Worm (Caenorhabditis elegans) whole organism, young adult: ENCODE results near the gene H38K22.7.

Source experiments
- C06A6.2 ChIP-seq: fragments of 200-800 bp; sonication (Bioruptor generic); conservative IDR thresholded peaks from 2 replicates; pipeline ENCODE4 v1.3.6; 2022; ENCODE audit warnings: missing genetic modification characterization, missing compliant biosample characterization
- F23B12.7 ChIP-seq: sonication (generic microtip); optimal IDR thresholded peaks from 2 replicates; lab custom pipeline; 2017; ENCODE audit warnings: missing genetic modification characterization, mild to moderate bottlenecking, missing compliant biosample characterization, antibody characterized with exemption, moderate library complexity; ENCODE audit not compliant: insufficient read depth
- F37B4.10 ChIP-seq: fragments of 200-800 bp; sonication (Bioruptor generic); IDR thresholded peaks from 2 replicates; pipeline ENCODE4 v1.3.6; 2022; ENCODE audit warnings: missing genetic modification characterization, missing compliant biosample characterization
- F57A8.1 ChIP-seq: fragments of 200-800 bp; sonication (Bioruptor generic); optimal IDR thresholded peaks from 2 replicates; lab custom pipeline; 2018; ENCODE audit warnings: mild to moderate bottlenecking, missing genetic modification characterization, moderate library complexity, missing compliant biosample characterization
- F57C9.4 ChIP-seq: sonication (generic microtip); optimal IDR thresholded peaks from 2 replicates; lab custom pipeline; 2017; ENCODE audit warnings: mild to moderate bottlenecking, missing genetic modification characterization, missing compliant biosample characterization
- K11D2.4 ChIP-seq: fragments of 200-800 bp; sonication (Bioruptor generic); IDR thresholded peaks from 2 replicates; pipeline ENCODE4 v1.3.6; 2022; ENCODE audit warnings: missing genetic modification reagents, missing genetic modification characterization, missing compliant biosample characterization
- K12H6.12 ChIP-seq: fragments of 200-800 bp; sonication (Bioruptor generic); optimal IDR thresholded peaks from 2 replicates; lab custom pipeline; 2018; ENCODE audit warnings: mild to moderate bottlenecking, missing genetic modification characterization, missing compliant biosample characterization
- Y56A3A.18 ChIP-seq: fragments of 200-800 bp; sonication (Bioruptor generic); IDR thresholded peaks from 2 replicates; pipeline ENCODE4 v1.3.6; 2022; ENCODE audit warnings: missing genetic modification reagents, missing genetic modification characterization, missing compliant biosample characterization
- ZK185.1 ChIP-seq: sonication (generic microtip); optimal IDR thresholded peaks from 2 replicates; lab custom pipeline; 2016; ENCODE audit warnings: mild to moderate bottlenecking, missing genetic modification characterization, missing compliant biosample characterization; ENCODE audit not compliant: poor library complexity, severe bottlenecking
- atf-7 ChIP-seq: sonication (generic microtip); optimal IDR thresholded peaks from 2 replicates; lab custom pipeline; 2017; ENCODE audit warnings: mild to moderate bottlenecking, missing genetic modification characterization, missing compliant biosample characterization
- athp-1 ChIP-seq: sonication (generic microtip); optimal IDR thresholded peaks from 2 replicates; lab custom pipeline; 2017; ENCODE audit warnings: mild to moderate bottlenecking, missing genetic modification characterization, missing compliant biosample characterization
- attf-5 ChIP-seq: fragments of 200-800 bp; sonication (Bioruptor generic); optimal IDR thresholded peaks from 2 replicates; lab custom pipeline; 2018; ENCODE audit warnings: mild to moderate bottlenecking, missing genetic modification characterization, missing compliant biosample characterization
- attf-6 ChIP-seq: fragments of 200-800 bp; sonication (Bioruptor generic); IDR thresholded peaks from 2 replicates; pipeline ENCODE4 v1.3.6; 2022; ENCODE audit warnings: missing genetic modification reagents, missing genetic modification characterization, missing compliant biosample characterization
- ccch-3 ChIP-seq: fragments of 200-800 bp; sonication (Bioruptor generic); optimal IDR thresholded peaks from 2 replicates; lab custom pipeline; 2018; ENCODE audit warnings: mild to moderate bottlenecking, missing genetic modification characterization, missing compliant biosample characterization
- cebp-2 ChIP-seq: fragments of 200-800 bp; sonication (Bioruptor generic); IDR thresholded peaks from 2 replicates; pipeline ENCODE4 v1.3.6; 2022; ENCODE audit warnings: missing genetic modification characterization, missing compliant biosample characterization
- ceh-79 ChIP-seq: sonication (generic microtip); optimal IDR thresholded peaks from 2 replicates; lab custom pipeline; 2017; ENCODE audit warnings: mild to moderate bottlenecking, missing genetic modification characterization, missing compliant biosample characterization
- chd-7 ChIP-seq: sonication (generic microtip); optimal IDR thresholded peaks from 2 replicates; lab custom pipeline; 2016; ENCODE audit warnings: mild to moderate bottlenecking, missing genetic modification characterization, moderate library complexity, missing compliant biosample characterization
- die-1 ChIP-seq: sonication (generic microtip); optimal IDR thresholded peaks from 2 replicates; lab custom pipeline; 2016; ENCODE audit warnings: missing genotype, mild to moderate bottlenecking, missing genetic modification characterization, missing compliant biosample characterization
- ekl-4 ChIP-seq: fragments of 200-800 bp; sonication (Bioruptor generic); IDR thresholded peaks from 2 replicates; pipeline ENCODE4 v1.3.6; 2022; ENCODE audit warnings: missing genetic modification reagents, missing genetic modification characterization, missing compliant biosample characterization
- ets-4 ChIP-seq: fragments of 200-800 bp; sonication (Bioruptor generic); optimal IDR thresholded peaks from 2 replicates; lab custom pipeline; 2018; ENCODE audit warnings: mild to moderate bottlenecking, missing genetic modification characterization, missing compliant biosample characterization
- gei-17 ChIP-seq: fragments of 200-800 bp; sonication (Bioruptor generic); optimal IDR thresholded peaks from 2 replicates; lab custom pipeline; 2018; ENCODE audit warnings: mild to moderate bottlenecking, missing genetic modification characterization, missing compliant biosample characterization
- hmg-1.2 ChIP-seq: fragments of 200-800 bp; sonication (Bioruptor generic); IDR thresholded peaks from 2 replicates; pipeline ENCODE4 v1.3.6; 2022; ENCODE audit warnings: missing genetic modification reagents, missing genetic modification characterization, missing compliant biosample characterization
- hsf-1 ChIP-seq: fragments of 200-800 bp; sonication (Bioruptor generic); IDR thresholded peaks from 2 replicates; pipeline ENCODE4 v1.3.6; 2022; ENCODE audit warnings: missing genetic modification reagents, missing genetic modification characterization, missing compliant biosample characterization
- let-526 ChIP-seq: fragments of 200-800 bp; sonication (Bioruptor generic); IDR thresholded peaks from 2 replicates; pipeline ENCODE4 v1.3.6; 2022; ENCODE audit warnings: missing genetic modification reagents, missing genetic modification characterization, missing compliant biosample characterization
- let-607 ChIP-seq, 2 experiments: fragments of 200-800 bp in 1 of 2; sonication (Bioruptor generic) in 1 of 2; sonication (generic microtip) in 1 of 2; optimal IDR thresholded peaks; 2 replicates each; lab custom pipeline; 2016 to 2018; ENCODE audit warnings: mild to moderate bottlenecking in 2 of 2, missing compliant biosample characterization in 2 of 2, missing genetic modification characterization in 2 of 2, moderate library complexity in 2 of 2, missing genotype in 1 of 2
- lin-26 ChIP-seq: fragments of 200-800 bp; sonication (Bioruptor generic); IDR thresholded peaks from 2 replicates; pipeline ENCODE4 v1.3.6; 2022; ENCODE audit warnings: missing genetic modification reagents, missing genetic modification characterization, missing compliant biosample characterization
- lin-40 ChIP-seq: sonication (generic microtip); optimal IDR thresholded peaks from 2 replicates; lab custom pipeline; 2016; ENCODE audit warnings: missing genetic modification characterization, mild to moderate bottlenecking, missing compliant biosample characterization, missing genotype, missing genetic modification reagents
- madf-10 ChIP-seq: sonication (generic microtip); optimal IDR thresholded peaks from 2 replicates; lab custom pipeline; 2016; ENCODE audit warnings: mild to moderate bottlenecking, missing genetic modification characterization, missing compliant biosample characterization
- madf-8 ChIP-seq: fragments of 200-800 bp; sonication (Bioruptor generic); conservative IDR thresholded peaks from 2 replicates; pipeline ENCODE4 v1.3.6; 2022; ENCODE audit warnings: missing genetic modification reagents, missing genetic modification characterization, missing compliant biosample characterization
- mcd-1 ChIP-seq: fragments of 200-800 bp; sonication (Bioruptor generic); IDR thresholded peaks from 2 replicates; pipeline ENCODE4 v1.3.6; 2022; ENCODE audit warnings: missing genetic modification reagents, missing genetic modification characterization, missing compliant biosample characterization
- nfya-1 ChIP-seq: sonication (generic microtip); optimal IDR thresholded peaks from 2 replicates; lab custom pipeline; 2017; ENCODE audit warnings: antibody characterized with exemption, missing compliant biosample characterization, missing genetic modification characterization, borderline replicate concordance; ENCODE audit not compliant: insufficient read depth
- nfyb-1 ChIP-seq: fragments of 200-800 bp; sonication (Bioruptor generic); IDR thresholded peaks from 2 replicates; pipeline ENCODE4 v1.3.6; 2022; ENCODE audit warnings: missing genetic modification reagents, missing genetic modification characterization, missing compliant biosample characterization
- nhr-179 ChIP-seq: sonication (generic microtip); optimal IDR thresholded peaks from 2 replicates; lab custom pipeline; 2016; ENCODE audit warnings: mild to moderate bottlenecking, missing genetic modification characterization, missing compliant biosample characterization
- nhr-27 ChIP-seq: fragments of 200-800 bp; sonication (Bioruptor generic); optimal IDR thresholded peaks from 2 replicates; lab custom pipeline; 2018; ENCODE audit warnings: mild to moderate bottlenecking, missing genetic modification characterization, moderate library complexity, missing compliant biosample characterization
- rec-8 ChIP-seq, 2 experiments: sonication (generic microtip); optimal IDR thresholded peaks; 2 replicates each; lab custom pipeline; 2016; ENCODE audit warnings: mild to moderate bottlenecking in 2 of 2, missing genetic modification characterization in 2 of 2, missing genetic modification reagents in 2 of 2, missing genotype in 2 of 2, missing biosample characterization in 1 of 2, missing compliant biosample characterization in 1 of 2, moderate library complexity in 1 of 2
- repo-1 ChIP-seq: sonication (generic microtip); optimal IDR thresholded peaks from 2 replicates; lab custom pipeline; 2017; ENCODE audit warnings: mild to moderate bottlenecking, missing genetic modification characterization, missing compliant biosample characterization
- sea-2 ChIP-seq: fragments of 200-800 bp; sonication (Bioruptor generic); IDR thresholded peaks from 2 replicates; pipeline ENCODE4 v1.3.6; 2022; ENCODE audit warnings: missing genetic modification characterization, missing compliant biosample characterization
- somi-1 ChIP-seq: fragments of 200-800 bp; sonication (Bioruptor generic); optimal IDR thresholded peaks from 2 replicates; lab custom pipeline; 2018; ENCODE audit warnings: mild to moderate bottlenecking, missing genetic modification characterization, missing compliant biosample characterization
- tbp1 ChIP-seq: fragments of 200-800 bp; sonication (Bioruptor generic); optimal IDR thresholded peaks from 2 replicates; lab custom pipeline; 2018; ENCODE audit warnings: mild to moderate bottlenecking, missing genetic modification characterization, missing compliant biosample characterization
- tbx-9 ChIP-seq: sonication (generic microtip); optimal IDR thresholded peaks from 2 replicates; lab custom pipeline; 2016; ENCODE audit warnings: borderline replicate concordance, missing genetic modification characterization, inconsistent platforms, missing compliant biosample characterization
- unc-62 ChIP-seq: fragments of 150-350 bp; optimal IDR thresholded peaks from 2 replicates; lab custom pipeline; 2014; ENCODE audit warnings: missing biosample characterization, missing genetic modification reagents, missing genetic modification characterization
- ztf-6 ChIP-seq: fragments of 200-800 bp; sonication (Bioruptor generic); IDR thresholded peaks from 2 replicates; pipeline ENCODE4 v1.3.6; 2022; ENCODE audit warnings: missing genetic modification reagents, missing genetic modification characterization, missing compliant biosample characterization

The H38K22.7 gene

DNA sequence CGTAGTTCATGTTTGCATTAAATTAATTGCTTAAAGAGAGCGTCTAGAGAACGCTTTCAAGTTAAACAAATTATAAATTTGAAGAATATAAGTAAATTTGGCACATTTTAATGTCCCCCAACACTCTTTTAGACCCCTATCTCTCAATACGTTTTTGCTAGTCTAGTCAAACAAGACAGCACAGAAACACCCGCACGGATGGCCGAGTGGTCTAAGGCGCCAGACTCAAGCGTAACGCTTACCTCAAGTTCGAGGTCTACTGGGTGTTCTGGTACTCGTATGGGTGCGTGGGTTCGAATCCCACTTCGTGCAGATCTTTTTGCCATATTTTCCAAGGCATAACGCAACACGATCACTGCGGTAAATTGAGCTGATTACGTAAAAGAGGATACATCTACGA is 40.8 kb downstream of the H38K22.7 start (continued):
- TF ChIP-seq gei-17 (GFP tag; lab: Kevin White, UChicago) = no peak
- peak; percentile 10 for TF ChIP-seq athp-1 (tag; lab: Kevin White, UChicago)

- TF ChIP-seq lin-26 (GFP tag; lab: Robert Waterston, UW) (no peak), F57C9.4 (tag; lab: Kevin White, UChicago) (no peak), gei-17 (GFP tag; lab: Kevin White, UChicago) (no peak), cebp-2 (GFP tag; lab: Robert Waterston, UW) (no peak), ceh-79 (no peak), sea-2 (GFP tag; lab: Robert Waterston, UW) (no peak), tbx-9 (no peak), tbp1 (GFP tag; lab: Kevin White, UChicago) (no peak), ztf-6 (GFP tag; lab: Robert Waterston, UW) (no peak), unc-62 (GFP tag; lab: Kevin White, UChicago) (no peak), madf-10 (tag; lab: Kevin White, UChicago) (no peak), nhr-179 (tag; lab: Kevin White, UChicago) (no peak), ccch-3 (GFP tag; lab: Kevin White, UChicago) (no peak), let-607 (tag; optimal IDR thresholded peaks at IDR 0.05; lab: Kevin White, UChicago) (no peak)
Measured at ce11 chrIII:4364974-4365373, 43.5 kb downstream of the H38K22.7 start, which contains the start of gene ckb-1. Gene ckb-1 (plus strand): TSS chrIII:4365274.

DNA sequence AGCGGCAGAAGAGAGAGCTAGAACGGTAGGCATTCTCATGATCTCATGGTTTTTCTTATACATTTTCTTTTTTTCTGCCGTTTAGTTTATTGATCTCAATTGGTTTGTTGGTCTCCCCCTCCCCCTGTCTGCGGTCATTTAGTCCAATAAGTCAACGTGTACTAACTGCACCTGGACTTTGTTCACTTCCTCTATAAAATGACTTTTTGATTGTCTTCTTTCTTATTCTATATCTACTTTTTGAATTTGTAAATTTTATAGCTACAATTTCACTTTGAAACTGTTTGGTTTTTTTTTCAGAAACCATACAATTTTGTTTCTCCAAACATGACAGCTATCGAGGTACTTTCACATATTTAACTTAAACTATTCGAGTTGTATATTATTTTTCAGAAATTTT is 46.1 kb downstream of the H38K22.7 start, which contains the start of gene ckb-2:
Gene ckb-2 (plus strand): TSS at position 301 of the 400 bp plus-strand sequence.
- TF ChIP-seq F57A8.1 (GFP tag; lab: Kevin White, UChicago) = no peak
- TF ChIP-seq F23B12.7 (tag; lab: Kevin White, UChicago) = no peak
- TF ChIP-seq ets-4 (GFP tag; lab: Kevin White, UChicago) = no peak
- no peak for TF ChIP-seq nhr-27
- no peak for TF ChIP-seq nfya-1
- no peak for TF ChIP-seq madf-8 (GFP tag; lab: Robert Waterston, UW)
- TF ChIP-seq repo-1 (tag; lab: Kevin White, UChicago) = no peak

DNA sequence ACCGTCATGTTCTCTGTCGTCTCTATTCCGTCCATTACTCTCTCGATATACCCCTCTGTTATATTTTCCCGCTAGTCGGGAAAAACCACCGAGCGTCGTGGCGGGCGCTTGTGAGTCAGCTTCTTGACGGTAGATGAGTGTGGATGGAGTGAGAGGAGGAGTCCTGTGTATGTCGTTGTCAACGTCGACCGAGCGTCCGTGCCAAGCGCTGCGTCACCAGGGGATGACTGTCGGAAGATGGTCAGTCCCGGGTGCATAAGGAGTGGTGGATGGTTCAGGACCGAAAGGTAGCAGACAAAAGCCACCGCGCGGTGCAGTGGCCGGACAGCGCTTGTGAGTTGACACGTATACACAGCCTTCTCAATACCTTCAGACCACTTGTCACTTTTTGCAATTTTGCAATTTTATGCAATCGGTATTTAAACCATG is 47.9 kb downstream of the H38K22.7 start:
- TF ChIP-seq die-1 (tag; lab: Kevin White, UChicago) (peak; percentile 39), atf-7 (peak; percentile 24), F37B4.10 (0 out of 2 replicates have a peak, but pooled peaks have one; percentile 22), ZK185.1 (peak; percentile 77), madf-8 (GFP tag; lab: Robert Waterston, UW) (peak; percentile 29; the same call in 1 of the 2 replicates), lin-26 (GFP tag; lab: Robert Waterston, UW) (peak; percentile 86), hmg-1.2 (GFP tag; lab: Robert Waterston, UW) (peak; percentile 85), K12H6.12 (peak; percentile 80), rec-8 (tag; optimal IDR thresholded peaks at IDR 0.05; lab: Kevin White, UChicago) (peak in 1 of 2 experiments; percentile 32), lin-40 (tag; lab: Kevin White, UChicago) (peak; percentile 73), attf-5 (GFP tag; lab: Kevin White, UChicago) (peak; percentile 58), attf-6 (0 out of 2 replicates have a peak, but pooled peaks have one; percentile 50), let-526 (peak; percentile 4; the same call in 1 of the 2 replicates), F23B12.7 (tag; lab: Kevin White, UChicago) (peak; percentile 47), Y56A3A.18 (peak; percentile 62; the same call in 1 of the 2 replicates), tbp1 (GFP tag; lab: Kevin White, UChicago) (peak; percentile 79), mcd-1 (peak; percentile 80), chd-7 (tag; lab: Kevin White, UChicago) (peak; percentile 35), somi-1 (GFP tag; lab: Kevin White, UChicago) (peak; percentile 45), repo-1 (tag; lab: Kevin White, UChicago) (peak; percentile 74), nfyb-1 (GFP tag; lab: Robert Waterston, UW) (peak; percentile 84), K11D2.4 (GFP tag; lab: Robert Waterston, UW) (peak; percentile 49; the same call in 1 of the 2 replicates), ekl-4 (GFP tag; lab: Robert Waterston, UW) (peak; percentile 64; the same call in 1 of the 2 replicates), C06A6.2 (GFP tag; lab: Robert Waterston, UW) (peak; percentile 50; the same call in 1 of the 2 replicates), hsf-1 (GFP tag; lab: Robert Waterston, UW) (0 out of 2 replicates have a peak, but pooled peaks have one; percentile 59)
